Fruit fly (Drosophila melanogaster): ENCODE results near the gene smog.

dm6 chr2L:4915715-4916153 is 63.1 kb downstream of the smog start:
- no peak for TF ChIP-seq pan (optimal IDR thresholded peaks at IDR 0.05)
- no peak for TF ChIP-seq EcR (GFP tag; optimal IDR thresholded peaks at IDR 0.05)
- no peak for TF ChIP-seq CG8478 (optimal IDR thresholded peaks at IDR 0.05)
- TF ChIP-seq usp (GFP tag; optimal IDR thresholded peaks at IDR 0.05): no peak
